Worm (Caenorhabditis elegans) whole organism, dauer: ENCODE results near the gene C44B11.4.

ENCODE experiments used
- unc-62 ChIP-seq: sonication (generic microtip); optimal IDR thresholded peaks from 2 replicates; lab custom pipeline; 2017; ENCODE audit warnings: missing biosample characterization, missing genetic modification reagents, missing genetic modification characterization

Gene C44B11.4

ce11 chrIII:3143657-3144056, at the start of gene C44B11.4:
Gene C44B11.4, minus strand, starts transcription at chrIII:3143757.
- TF ChIP-seq unc-62 = no peak

ce11 chrIII:3191729-3192128, 48.2 kb upstream of the C44B11.4 start:
- no peak for TF ChIP-seq unc-62

ce11 chrIII:3191195-3191594, 47.6 kb upstream of the C44B11.4 start, which contains the start of gene R148.8:
Gene R148.8, plus strand, starts transcription at chrIII:3191495.
- no peak for TF ChIP-seq unc-62

ce11 chrIII:3190660-3191059, 47.1 kb upstream of the C44B11.4 start:
- no peak for TF ChIP-seq unc-62

ce11 chrIII:3188564-3188963, 45.0 kb upstream of the C44B11.4 start:
- no peak for TF ChIP-seq unc-62

- no peak for TF ChIP-seq unc-62
Measured at ce11 chrIII:3185980-3186379, 42.4 kb upstream of the C44B11.4 start, which contains the start of gene mks-1. Gene mks-1, plus strand, starts transcription at chrIII:3186280.

- no peak for TF ChIP-seq unc-62
Measured at ce11 chrIII:3185232-3185631, 41.7 kb upstream of the C44B11.4 start.

ce11 chrIII:3183377-3183776, 39.8 kb upstream of the C44B11.4 start, which contains the start of gene lmtr-5:
Gene lmtr-5, plus strand, starts transcription at chrIII:3183677.
- no peak for TF ChIP-seq unc-62

ce11 chrIII:3179855-3180254, 36.3 kb upstream of the C44B11.4 start:
- TF ChIP-seq unc-62 = no peak

- TF ChIP-seq unc-62 = no peak
Measured at ce11 chrIII:3176775-3177174, 33.2 kb upstream of the C44B11.4 start.

- no peak for TF ChIP-seq unc-62
Measured at ce11 chrIII:3174985-3175384, 31.4 kb upstream of the C44B11.4 start, which contains the start of gene R148.3. Gene R148.3, plus strand, starts transcription at chrIII:3175331.

- no peak for TF ChIP-seq unc-62
Measured at ce11 chrIII:3171382-3171781, 27.8 kb upstream of the C44B11.4 start, which contains the start of gene R148.4. Gene R148.4, plus strand, starts transcription at chrIII:3171592.

ce11 chrIII:3170538-3170937, 27.0 kb upstream of the C44B11.4 start:
- TF ChIP-seq unc-62 = no peak

- no peak for TF ChIP-seq unc-62
Measured at ce11 chrIII:3169279-3169678, 25.7 kb upstream of the C44B11.4 start.

ce11 chrIII:3165309-3165708, 21.8 kb upstream of the C44B11.4 start, which contains the start of gene R148.5:
Gene R148.5, plus strand, starts transcription at chrIII:3165639.
- TF ChIP-seq unc-62 = no peak

- no peak for TF ChIP-seq unc-62
Measured at ce11 chrIII:3163448-3163847, 19.9 kb upstream of the C44B11.4 start.

- no peak for TF ChIP-seq unc-62
Measured at ce11 chrIII:3161600-3161999, 18.0 kb upstream of the C44B11.4 start.

ce11 chrIII:3160490-3160889, 16.9 kb upstream of the C44B11.4 start:
- no peak for TF ChIP-seq unc-62

ce11 chrIII:3154968-3155367, 11.4 kb upstream of the C44B11.4 start, which contains the start of gene C44B11.1:
Gene C44B11.1, plus strand, starts transcription at chrIII:3155268.
- TF ChIP-seq unc-62 = no peak
